Worm (Caenorhabditis elegans) whole organism, L2 larva: ENCODE results near the gene nhr-188.

Source experiments
- C34F6.9 ChIP-seq: fragments of 150-350 bp; optimal IDR thresholded peaks from 2 replicates; lab custom pipeline; 2014; ENCODE audit warnings: missing biosample characterization, missing genetic modification characterization
- F13H6.1 ChIP-seq: sonication (generic microtip); optimal IDR thresholded peaks from 2 replicates; lab custom pipeline; 2016; ENCODE audit warnings: missing genetic modification characterization, missing compliant biosample characterization
- Y55F3AM.14 ChIP-seq: fragments of 200-800 bp; sonication (Bioruptor generic); optimal IDR thresholded peaks from 2 replicates; lab custom pipeline; 2018; ENCODE audit warnings: mild to moderate bottlenecking, missing genetic modification characterization, missing compliant biosample characterization
- ZK546.5 ChIP-seq: sonication (generic microtip); optimal IDR thresholded peaks from 2 replicates; lab custom pipeline; 2017; ENCODE audit warnings: missing biosample characterization, missing genetic modification characterization
- alr-1 ChIP-seq: fragments of 150-350 bp; optimal IDR thresholded peaks from 2 replicates; lab custom pipeline; 2014; ENCODE audit warnings: missing biosample characterization, missing genetic modification characterization
- aly-2 ChIP-seq: fragments of 150-350 bp; optimal IDR thresholded peaks from 2 replicates; lab custom pipeline; 2014; ENCODE audit warnings: missing biosample characterization, missing genetic modification characterization
- blmp-1 ChIP-seq: sonication (generic microtip); optimal IDR thresholded peaks from 2 replicates; lab custom pipeline; 2017; ENCODE audit warnings: missing genetic modification characterization, mild to moderate bottlenecking, missing compliant biosample characterization, antibody characterized with exemption, moderate library complexity; ENCODE audit not compliant: insufficient read depth
- ceh-82 ChIP-seq: fragments of 150-350 bp; optimal IDR thresholded peaks from 2 replicates; lab custom pipeline; 2014; ENCODE audit warnings: missing biosample characterization, missing genetic modification characterization
- dmd-4 ChIP-seq: sonication (generic microtip); optimal IDR thresholded peaks from 2 replicates; lab custom pipeline; 2017; ENCODE audit warnings: missing biosample characterization, missing genetic modification characterization
- fos-1 ChIP-seq: fragments of 150-350 bp; optimal IDR thresholded peaks from 2 replicates; lab custom pipeline; 2014; ENCODE audit warnings: missing biosample characterization, missing genetic modification characterization
- gmeb-1 ChIP-seq: fragments of 150-350 bp; optimal IDR thresholded peaks from 2 replicates; lab custom pipeline; 2014; ENCODE audit warnings: missing biosample characterization, missing genetic modification characterization
- lin-11 ChIP-seq: fragments of 150-350 bp; sonication (generic microtip); optimal IDR thresholded peaks from 2 replicates; lab custom pipeline; 2014; ENCODE audit warnings: missing biosample characterization, missing genetic modification characterization, inconsistent platforms, mixed read lengths
- lin-39 ChIP-seq: fragments of 150-350 bp; optimal IDR thresholded peaks from 2 replicates; lab custom pipeline; 2014; ENCODE audit warnings: missing biosample characterization, missing genetic modification reagents, missing genetic modification characterization
- lsy-2 ChIP-seq, 2 experiments: fragments of 150-350 bp in 1 of 2; sonication (generic microtip) in 1 of 2; optimal IDR thresholded peaks; 2 replicates each; lab custom pipeline; 2014 to 2017; ENCODE audit warnings: missing biosample characterization in 2 of 2, missing genetic modification characterization in 2 of 2
- mdl-1 ChIP-seq, 2 experiments: fragments of 150-350 bp in 1 of 2; sonication (generic microtip) in 1 of 2; optimal IDR thresholded peaks; 2 replicates each; lab custom pipeline; 2017; ENCODE audit warnings: missing biosample characterization in 2 of 2, missing genetic modification characterization in 2 of 2
- nhr-10 ChIP-seq: sonication (generic microtip); optimal IDR thresholded peaks from 2 replicates; lab custom pipeline; 2017; ENCODE audit warnings: missing biosample characterization, missing genetic modification characterization
- nhr-11 ChIP-seq: fragments of 150-350 bp; optimal IDR thresholded peaks from 2 replicates; lab custom pipeline; 2014; ENCODE audit warnings: missing biosample characterization, missing genetic modification characterization
- nhr-129 ChIP-seq: fragments of 150-350 bp; optimal IDR thresholded peaks from 2 replicates; lab custom pipeline; 2014; ENCODE audit warnings: missing biosample characterization, missing genetic modification characterization
- nhr-23 ChIP-seq: fragments of 150-350 bp; optimal IDR thresholded peaks from 2 replicates; lab custom pipeline; 2014; ENCODE audit warnings: missing biosample characterization, missing genetic modification reagents, missing genetic modification characterization
- nhr-237 ChIP-seq: fragments of 150-350 bp; optimal IDR thresholded peaks from 2 replicates; lab custom pipeline; 2014; ENCODE audit warnings: missing biosample characterization, missing genetic modification characterization
- nhr-25 ChIP-seq: fragments of 150-350 bp; sonication (generic microtip); optimal IDR thresholded peaks from 3 replicates; lab custom pipeline; 2014; ENCODE audit warnings: missing biosample characterization, missing genetic modification characterization
- nhr-77 ChIP-seq: fragments of 150-350 bp; optimal IDR thresholded peaks from 2 replicates; lab custom pipeline; 2014; ENCODE audit warnings: missing biosample characterization, missing genetic modification characterization
- peb-1 ChIP-seq: fragments of 150-350 bp; optimal IDR thresholded peaks from 2 replicates; lab custom pipeline; 2014; ENCODE audit warnings: missing biosample characterization, missing genetic modification characterization
- sem-4 ChIP-seq: fragments of 150-350 bp; optimal IDR thresholded peaks from 2 replicates; lab custom pipeline; 2014; ENCODE audit warnings: missing biosample characterization, missing genetic modification reagents, missing genetic modification characterization
- skn-1 ChIP-seq: sonication (generic microtip); optimal IDR thresholded peaks from 2 replicates; lab custom pipeline; 2017; ENCODE audit warnings: missing biosample characterization, missing genetic modification characterization
- sma-3 ChIP-seq: sonication (generic microtip); optimal IDR thresholded peaks from 2 replicates; lab custom pipeline; 2016; ENCODE audit warnings: missing genetic modification reagents, missing genetic modification characterization, missing compliant biosample characterization
- sma-9 ChIP-seq, 2 experiments: fragments of 150-350 bp in 1 of 2; sonication (generic microtip) in 1 of 2; optimal IDR thresholded peaks; 2 replicates each; lab custom pipeline; 2014 to 2016; ENCODE audit warnings: missing genetic modification characterization in 2 of 2, mild to moderate bottlenecking in 1 of 2, missing biosample characterization in 1 of 2, missing compliant biosample characterization in 1 of 2, missing genetic modification reagents in 1 of 2, moderate library complexity in 1 of 2
- unc-39 ChIP-seq: fragments of 150-350 bp; optimal IDR thresholded peaks from 2 replicates; lab custom pipeline; 2014; ENCODE audit warnings: missing biosample characterization, missing genetic modification characterization
- unc-62 ChIP-seq: fragments of 150-350 bp; optimal IDR thresholded peaks from 2 replicates; lab custom pipeline; 2014; ENCODE audit warnings: missing biosample characterization, missing genetic modification reagents, missing genetic modification characterization
- zag-1 ChIP-seq: fragments of 150-350 bp; optimal IDR thresholded peaks from 2 replicates; lab custom pipeline; 2014; ENCODE audit warnings: missing biosample characterization, missing genetic modification characterization
- ztf-1 ChIP-seq: fragments of 200-800 bp; sonication (Bioruptor generic); conservative IDR thresholded peaks from 2 replicates; pipeline ENCODE4 v1.3.6; 2022; ENCODE audit warnings: missing genetic modification characterization, missing compliant biosample characterization
- ztf-4 ChIP-seq: fragments of 150-350 bp; optimal IDR thresholded peaks from 2 replicates; lab custom pipeline; 2014; ENCODE audit warnings: missing biosample characterization, missing genetic modification characterization

nhr-188 gene

DNA sequence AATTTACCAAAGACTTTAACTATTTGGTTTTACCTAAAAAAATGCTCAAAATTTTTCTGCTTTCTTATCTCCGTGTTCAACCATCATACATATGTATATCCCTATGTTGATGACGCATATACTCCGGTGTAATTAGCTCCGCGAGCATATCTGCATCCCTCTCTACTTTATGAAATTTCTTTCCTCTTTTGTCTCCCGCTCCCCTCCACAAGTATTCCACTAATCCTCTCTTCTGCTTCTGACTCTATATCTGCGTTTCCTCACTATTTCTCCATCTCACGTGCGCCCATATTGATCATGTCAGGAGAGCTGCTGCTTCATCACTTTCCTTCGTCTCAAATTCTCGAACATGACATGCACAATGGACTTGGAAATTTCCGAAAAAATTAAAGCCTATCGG lies 42.7 kb downstream of the nhr-188 start, which contains the start of gene H10D18.1 (continued):
- TF ChIP-seq nhr-10 (tag; lab: Kevin White, UChicago) = no peak
- no peak for TF ChIP-seq unc-62 (GFP tag; lab: Kevin White, UChicago)

DNA sequence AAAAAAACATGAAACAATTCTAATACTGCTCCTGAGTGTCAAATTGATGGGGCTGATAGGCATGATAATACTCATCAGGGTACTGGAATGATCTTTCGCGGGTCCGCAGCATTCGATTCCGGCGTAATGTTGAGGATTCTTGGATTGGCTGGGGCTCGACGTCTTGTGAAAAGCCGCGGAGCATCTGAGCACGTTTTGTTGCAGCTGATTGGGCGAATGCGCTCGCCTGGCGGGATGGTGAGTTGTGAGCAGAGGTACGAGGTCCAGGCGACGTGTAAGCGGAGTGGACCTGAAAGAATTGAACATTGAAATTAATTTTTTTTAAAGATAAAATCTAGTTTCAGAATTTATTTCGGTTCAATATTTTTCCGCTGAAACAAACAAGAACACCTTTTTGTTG lies 43.7 kb downstream of the nhr-188 start:
- TF ChIP-seq fos-1 (tag; lab: Kevin White, UChicago) (no peak), unc-62 (GFP tag; lab: Kevin White, UChicago) (no peak), zag-1 (tag; lab: Kevin White, UChicago) (no peak), lsy-2 (tag; optimal IDR thresholded peaks at IDR 0.05; lab: Kevin White, UChicago) (no peak), nhr-129 (tag; lab: Kevin White, UChicago) (no peak), F13H6.1 (no peak), dmd-4 (tag; lab: Kevin White, UChicago) (no peak), peb-1 (no peak), alr-1 (tag; lab: Kevin White, UChicago) (no peak), nhr-23 (tag; lab: Kevin White, UChicago) (no peak), nhr-77 (tag; lab: Kevin White, UChicago) (no peak), nhr-10 (tag; lab: Kevin White, UChicago) (no peak), sma-9 (GFP tag; optimal IDR thresholded peaks at IDR 0.05; lab: Kevin White, UChicago) (no peak), sma-9 (tag; optimal IDR thresholded peaks at IDR 0.05; lab: Kevin White, UChicago) (no peak), mdl-1 (tag; optimal IDR thresholded peaks at IDR 0.05; lab: Kevin White, UChicago) (no peak), Y55F3AM.14 (GFP tag; lab: Kevin White, UChicago) (no peak), C34F6.9 (tag; lab: Kevin White, UChicago) (no peak), ZK546.5 (tag; lab: Kevin White, UChicago) (no peak), ztf-4 (no peak), aly-2 (no peak)

DNA sequence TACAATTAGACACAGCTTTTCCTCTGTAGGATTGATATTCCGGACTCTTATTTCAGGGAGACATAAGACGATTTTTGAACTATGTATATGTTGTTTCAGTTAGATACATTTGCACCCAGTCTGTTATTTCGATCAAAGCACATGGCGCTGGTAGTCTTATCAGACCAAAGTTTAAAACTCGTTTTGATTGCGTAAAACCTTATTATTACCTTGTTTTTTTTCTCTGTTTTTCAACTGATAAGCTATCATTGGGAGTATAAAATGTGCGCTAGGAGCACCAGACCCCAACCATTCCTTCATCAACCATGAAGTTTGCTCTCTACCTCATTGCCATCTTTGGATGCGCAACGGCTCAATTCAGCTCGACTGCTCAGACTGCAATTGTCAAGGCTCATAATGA lies 45.4 kb downstream of the nhr-188 start, which contains the start of gene scl-12:
Gene scl-12, plus strand, starts transcription at position 301 of the 400 bp plus-strand sequence.
- TF ChIP-seq fos-1 (tag; lab: Kevin White, UChicago) (no peak), nhr-77 (tag; lab: Kevin White, UChicago) (no peak), nhr-129 (tag; lab: Kevin White, UChicago) (no peak)

DNA sequence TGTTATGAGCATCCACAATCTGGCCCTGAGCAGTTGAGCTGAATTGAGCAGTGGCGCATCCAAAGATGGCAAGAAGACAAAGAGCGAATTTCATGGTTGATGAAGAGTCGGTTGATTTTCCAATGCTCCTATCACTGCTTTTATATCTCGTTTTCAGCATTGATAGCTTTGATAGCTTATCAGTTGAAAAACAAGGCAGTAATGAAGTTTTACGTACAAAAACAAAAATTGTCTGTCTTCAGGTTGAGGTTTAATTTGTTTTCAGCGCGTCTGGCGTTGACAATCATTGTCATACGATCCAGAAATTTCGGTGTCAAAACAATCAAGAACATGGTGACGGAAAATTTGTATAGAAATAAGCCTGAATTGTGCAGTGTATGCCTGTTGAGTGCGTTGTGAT lies 46.1 kb downstream of the nhr-188 start, which contains the start of gene scl-13:
Gene scl-13, minus strand, starts transcription at position 101 of the 400 bp plus-strand sequence.
- TF ChIP-seq alr-1 (tag; lab: Kevin White, UChicago) (no peak), lin-39 (tag; lab: Kevin White, UChicago) (no peak), C34F6.9 (tag; lab: Kevin White, UChicago) (no peak), nhr-23 (tag; lab: Kevin White, UChicago) (no peak), sem-4 (tag; lab: Kevin White, UChicago) (no peak), sma-3 (GFP tag; lab: Kevin White, UChicago) (no peak), skn-1 (tag; lab: Kevin White, UChicago) (no peak), mdl-1 (tag; optimal IDR thresholded peaks at IDR 0.05; lab: Kevin White, UChicago) (no peak), lsy-2 (tag; optimal IDR thresholded peaks at IDR 0.05; lab: Kevin White, UChicago) (no peak), blmp-1 (no peak), nhr-237 (tag; lab: Kevin White, UChicago) (no peak), sma-9 (GFP tag; optimal IDR thresholded peaks at IDR 0.05; lab: Kevin White, UChicago) (no peak), sma-9 (tag; optimal IDR thresholded peaks at IDR 0.05; lab: Kevin White, UChicago) (no peak)

DNA sequence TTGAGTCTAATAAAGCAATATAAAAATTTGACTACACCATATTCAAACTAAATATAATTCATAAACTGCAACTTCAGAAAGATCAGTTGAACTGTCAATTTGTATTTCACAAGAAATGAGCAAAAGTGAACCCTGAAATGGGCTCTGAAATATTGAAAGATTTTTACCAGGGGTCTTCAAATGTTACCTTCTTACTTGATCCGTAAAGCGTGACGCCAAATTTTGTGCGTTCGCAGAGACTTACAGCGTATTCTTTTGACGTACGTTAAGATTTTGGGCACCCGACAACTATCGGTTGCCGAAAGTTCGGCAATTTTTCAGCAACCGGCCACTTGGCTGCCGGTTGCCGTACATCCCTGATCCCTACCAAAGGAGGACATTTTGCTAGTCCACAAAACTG lies 47.6 kb downstream of the nhr-188 start:
- TF ChIP-seq ZK546.5 (tag; lab: Kevin White, UChicago) (no peak), nhr-23 (tag; lab: Kevin White, UChicago) (no peak), unc-39 (tag; lab: Kevin White, UChicago) (no peak), nhr-237 (tag; lab: Kevin White, UChicago) (no peak), ztf-1 (GFP tag; lab: Robert Waterston, UW) (no peak), ceh-82 (tag; lab: Kevin White, UChicago) (no peak), gmeb-1 (tag; lab: Kevin White, UChicago) (no peak), F13H6.1 (no peak), sem-4 (tag; lab: Kevin White, UChicago) (no peak), nhr-11 (no peak), nhr-25 (tag; lab: Kevin White, UChicago) (no peak), mdl-1 (tag; optimal IDR thresholded peaks at IDR 0.05; lab: Kevin White, UChicago) (no peak), aly-2 (no peak), lin-11 (no peak), nhr-10 (tag; lab: Kevin White, UChicago) (no peak), skn-1 (tag; lab: Kevin White, UChicago) (no peak)
